Worm (Caenorhabditis elegans): ENCODE measurements around the gene C25A8.2.

Gene C25A8.2

DNA sequence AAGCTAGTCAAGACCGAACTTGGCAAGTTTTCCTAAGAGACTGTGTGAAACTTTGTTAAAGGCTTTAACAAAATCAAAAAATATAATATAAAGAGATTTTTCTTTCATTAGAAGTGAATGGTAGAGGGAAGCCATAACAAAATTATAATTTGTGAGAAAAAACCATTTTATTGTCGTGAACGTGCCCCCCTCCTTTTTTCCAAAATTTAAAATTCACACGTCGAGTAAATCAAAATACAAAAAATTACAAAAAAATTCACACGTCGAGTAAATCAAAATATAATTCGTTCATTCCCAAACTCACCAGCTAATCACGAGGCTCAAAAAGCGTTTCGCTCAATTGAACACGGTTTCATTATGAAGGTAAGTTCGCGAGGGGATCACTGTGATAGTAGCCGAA, at the start of gene C25A8.2:
Gene C25A8.2 (plus strand): TSS at position 301 of the 400 bp plus-strand sequence.
- TF ChIP-seq ztf-4 (tag; optimal IDR thresholded peaks at IDR 0.05) (no peak), nhr-76 (tag; optimal IDR thresholded peaks at IDR 0.05) (no peak), unc-39 (tag; optimal IDR thresholded peaks at IDR 0.05) (no peak), ceh-9 (tag; optimal IDR thresholded peaks at IDR 0.05) (no peak), lsy-12 (tag; optimal IDR thresholded peaks at IDR 0.05) (no peak), nhr-43 (tag; optimal IDR thresholded peaks at IDR 0.05; ENCODE audit: poor library complexity, severe bottlenecking) (no peak), nhr-28 (tag; optimal IDR thresholded peaks at IDR 0.05) (no peak), pha-4 (tag; optimal IDR thresholded peaks at IDR 0.05) (no peak), tbx-2 (tag; optimal IDR thresholded peaks at IDR 0.05) (no peak), elt-2 (tag; optimal IDR thresholded peaks at IDR 0.05) (no peak), lin-39 (tag; optimal IDR thresholded peaks at IDR 0.05) (no peak), hmg-11 (tag; optimal IDR thresholded peaks at IDR 0.05) (no peak), fos-1 (tag; optimal IDR thresholded peaks at IDR 0.05) (no peak), ceh-82 (tag; optimal IDR thresholded peaks at IDR 0.05) (no peak), lin-15B (tag; optimal IDR thresholded peaks at IDR 0.05) (no peak), ceh-16 (tag; optimal IDR thresholded peaks at IDR 0.05) (no peak)

DNA sequence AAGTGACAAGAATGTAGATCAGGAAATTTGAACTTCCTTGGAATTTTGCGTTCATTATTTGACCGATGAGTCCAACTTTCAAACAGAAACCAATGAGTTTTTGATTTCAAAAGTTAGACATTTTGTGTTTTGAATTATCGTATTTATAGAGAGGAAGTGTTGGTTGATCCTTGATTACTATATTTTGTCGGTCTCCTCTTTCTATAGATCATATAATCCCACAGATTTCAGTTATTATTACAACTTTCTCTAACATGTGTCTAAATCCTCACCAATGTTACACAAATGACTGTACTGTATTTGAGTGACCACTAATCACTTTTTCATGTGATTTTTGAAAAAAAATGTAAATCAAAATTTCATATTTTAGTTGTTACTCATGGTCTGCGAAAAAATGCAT, 45.1 kb upstream of the C25A8.2 start, which contains the start of gene B0478.3:
Gene B0478.3 (minus strand): TSS at position 101 of the 400 bp plus-strand sequence.
- no peak for TF ChIP-seq unc-39 (tag; optimal IDR thresholded peaks at IDR 0.05)
- no peak for TF ChIP-seq fkh-10 (GFP tag; optimal IDR thresholded peaks at IDR 0.05)
- TF ChIP-seq ceh-28 (tag; optimal IDR thresholded peaks at IDR 0.05), result no peak
- TF ChIP-seq hmg-11 (tag; optimal IDR thresholded peaks at IDR 0.05), result no peak
- no peak for TF ChIP-seq lsy-12 (tag; optimal IDR thresholded peaks at IDR 0.05)
- TF ChIP-seq lin-39 (tag; optimal IDR thresholded peaks at IDR 0.05), result no peak
- no peak for TF ChIP-seq nhr-237 (tag; optimal IDR thresholded peaks at IDR 0.05)

DNA sequence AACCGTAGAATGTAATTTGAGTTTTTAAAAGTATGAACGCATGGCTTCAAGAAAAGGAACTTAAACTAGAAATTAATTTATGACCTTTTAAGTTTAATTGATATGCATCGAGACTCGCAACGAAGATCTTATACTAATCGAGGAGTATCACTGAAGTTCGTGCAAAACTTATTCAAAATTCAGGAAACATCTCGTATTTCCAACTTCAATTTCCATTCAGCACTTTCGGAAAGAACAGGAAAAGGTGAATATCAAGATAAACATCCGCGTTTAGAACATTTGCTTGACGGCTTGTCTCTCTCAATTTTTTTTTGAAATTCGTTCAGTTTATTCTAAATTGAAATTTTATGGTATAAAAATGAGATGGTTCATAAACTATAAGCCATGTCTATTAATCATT, 44.4 kb upstream of the C25A8.2 start, which contains the start of gene ZK381.2:
Gene ZK381.2 (plus strand): TSS at position 301 of the 400 bp plus-strand sequence.
- TF ChIP-seq fkh-2 (tag; optimal IDR thresholded peaks at IDR 0.05), result no peak
- TF ChIP-seq nfya-1 (tag; optimal IDR thresholded peaks at IDR 0.05; ENCODE audit: insufficient read depth), result no peak
- TF ChIP-seq R02D3.7 (tag; optimal IDR thresholded peaks at IDR 0.05), result no peak
- no peak for TF ChIP-seq sea-2 (GFP tag; optimal IDR thresholded peaks at IDR 0.05)
- no peak for TF ChIP-seq fos-1 (tag; optimal IDR thresholded peaks at IDR 0.05)
- TF ChIP-seq ztf-4 (tag; optimal IDR thresholded peaks at IDR 0.05), result no peak

DNA sequence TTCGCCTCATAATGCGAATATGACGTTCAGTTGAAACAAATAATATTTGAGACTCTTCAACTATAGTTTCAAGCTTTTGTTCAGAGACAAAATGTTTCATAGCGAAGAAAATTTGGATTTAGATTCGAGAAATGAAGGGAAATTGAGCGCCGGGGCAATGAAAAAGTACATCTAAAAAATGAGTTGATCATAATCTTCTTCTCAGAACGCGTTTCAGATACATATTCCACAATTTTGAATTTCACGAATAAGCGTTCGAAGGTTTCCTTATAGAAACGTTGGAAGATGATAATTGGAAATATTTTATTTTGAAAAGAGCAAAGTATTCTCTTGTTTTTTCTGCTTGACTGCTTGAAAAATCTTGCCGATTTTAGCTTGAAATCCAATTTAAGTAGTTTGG, 39.4 kb upstream of the C25A8.2 start, which contains the start of gene ZK381.8:
Gene ZK381.8 (minus strand): TSS at position 101 of the 400 bp plus-strand sequence.
- TF ChIP-seq ceh-9 (tag; optimal IDR thresholded peaks at IDR 0.05), result no peak

DNA sequence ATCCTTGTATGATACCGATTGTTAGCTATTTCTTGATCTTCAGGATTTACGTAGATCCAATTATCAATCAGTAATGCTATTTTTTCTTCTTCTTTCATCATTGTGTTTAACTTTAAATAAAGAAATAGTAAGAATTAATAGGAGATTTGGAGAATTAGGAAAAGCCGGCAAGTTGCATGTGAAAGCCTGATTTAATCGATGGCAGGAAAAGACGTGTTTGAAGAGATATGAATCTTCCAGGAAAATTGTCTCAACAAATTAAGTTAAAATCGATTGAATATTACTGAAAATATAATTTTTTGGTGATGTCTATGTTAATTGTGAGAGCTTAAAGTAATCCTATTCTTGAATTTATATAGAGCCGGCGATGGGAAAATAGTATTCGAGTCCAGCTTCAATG, 38.4 kb upstream of the C25A8.2 start, which contains the start of gene ZK381.62:
Gene ZK381.62 (minus strand): TSS at position 101 of the 400 bp plus-strand sequence.
- TF ChIP-seq R02D3.7 (tag; optimal IDR thresholded peaks at IDR 0.05), result no peak
- no peak for TF ChIP-seq skn-1 (tag; optimal IDR thresholded peaks at IDR 0.05)
- no peak for TF ChIP-seq ceh-9 (tag; optimal IDR thresholded peaks at IDR 0.05)
- no peak for TF ChIP-seq fos-1 (tag; optimal IDR thresholded peaks at IDR 0.05)
- no peak for TF ChIP-seq ztf-11 (tag; optimal IDR thresholded peaks at IDR 0.05)
- TF ChIP-seq fkh-10 (GFP tag; optimal IDR thresholded peaks at IDR 0.05), result no peak
- no peak for TF ChIP-seq sea-2 (GFP tag; optimal IDR thresholded peaks at IDR 0.05)
- TF ChIP-seq elt-1 (tag; optimal IDR thresholded peaks at IDR 0.05), result no peak

DNA sequence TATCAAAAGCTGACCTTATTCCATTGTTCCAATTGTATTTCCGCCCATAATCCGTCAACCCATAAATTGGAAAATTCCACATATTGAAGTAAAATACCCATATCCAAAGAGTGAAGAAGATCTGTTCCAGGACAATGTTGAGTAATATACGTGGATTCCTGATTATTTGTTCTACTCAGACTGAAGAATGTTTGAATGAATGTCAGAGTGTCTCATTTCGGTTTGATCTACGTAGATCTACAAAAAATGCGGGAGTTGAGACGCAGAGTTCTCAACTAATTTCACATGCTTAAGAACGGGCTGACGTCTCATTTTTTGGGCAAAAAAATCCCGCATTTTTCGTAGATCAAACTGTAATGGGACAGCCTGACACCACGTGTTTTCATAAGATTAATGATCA, 37.2 kb upstream of the C25A8.2 start, which contains the start of gene nhr-249:
Gene nhr-249 (minus strand): TSS at position 101 of the 400 bp plus-strand sequence.
- TF ChIP-seq nhr-43 (tag; optimal IDR thresholded peaks at IDR 0.05; ENCODE audit: poor library complexity, severe bottlenecking) (no peak), nhr-77 (tag; optimal IDR thresholded peaks at IDR 0.05) (no peak), elt-2 (tag; optimal IDR thresholded peaks at IDR 0.05) (no peak), nhr-28 (tag; optimal IDR thresholded peaks at IDR 0.05) (no peak), nhr-67 (tag; optimal IDR thresholded peaks at IDR 0.05) (no peak), ZK546.5 (tag; optimal IDR thresholded peaks at IDR 0.05) (no peak), elt-1 (tag; optimal IDR thresholded peaks at IDR 0.05) (no peak), mdl-1 (tag; optimal IDR thresholded peaks at IDR 0.05) (no peak), ceh-9 (tag; optimal IDR thresholded peaks at IDR 0.05) (no peak), elt-3 (tag; optimal IDR thresholded peaks at IDR 0.05) (no peak)

Measured in whole organism, L3 larva.